Worm (Caenorhabditis elegans) whole organism, L4/young adult: ENCODE results near the gene rhgf-2.

ENCODE experiments used
- W03F9.2 ChIP-seq: fragments of 150-350 bp; optimal IDR thresholded peaks from 2 replicates; lab custom pipeline; 2014; ENCODE audit warnings: missing biosample characterization, missing genetic modification characterization
- dao-5 ChIP-seq: sonication (generic microtip); optimal IDR thresholded peaks from 2 replicates; lab custom pipeline; 2016; ENCODE audit warnings: missing genotype, missing genetic modification characterization, moderate library complexity, missing compliant biosample characterization
- him-1 ChIP-seq: sonication (generic microtip); optimal IDR thresholded peaks from 2 replicates; lab custom pipeline; 2016; ENCODE audit warnings: missing genotype, missing genetic modification reagents, missing genetic modification characterization, missing compliant biosample characterization

DNA sequence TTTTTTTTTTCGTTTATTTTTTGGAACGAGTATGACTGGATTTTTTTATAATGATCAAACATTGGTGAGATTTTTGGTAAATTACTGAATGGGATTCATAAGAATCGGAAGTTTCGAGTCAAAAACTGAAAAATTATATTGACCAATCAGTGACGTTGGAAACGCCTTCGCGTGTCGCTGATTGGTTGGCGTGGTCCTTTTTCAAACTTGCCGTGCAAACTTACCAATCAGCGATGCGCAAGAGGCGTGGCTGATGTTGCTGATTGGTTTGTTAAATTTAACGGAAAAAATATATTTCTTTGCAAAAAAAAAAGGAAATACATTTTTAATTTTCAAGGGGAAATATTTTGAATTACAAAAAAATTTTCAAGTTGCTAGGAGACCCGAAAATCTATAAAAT, 25.9 kb upstream of the rhgf-2 start:
- TF ChIP-seq him-1 (tag; lab: Kevin White, UChicago), result no peak
- no peak for TF ChIP-seq dao-5 (tag; lab: Kevin White, UChicago)
- no peak for TF ChIP-seq W03F9.2 (tag; lab: Kevin White, UChicago)
